Fruit fly (Drosophila melanogaster): ENCODE measurements around the gene CG12229.

The CG12229 gene

DNA sequence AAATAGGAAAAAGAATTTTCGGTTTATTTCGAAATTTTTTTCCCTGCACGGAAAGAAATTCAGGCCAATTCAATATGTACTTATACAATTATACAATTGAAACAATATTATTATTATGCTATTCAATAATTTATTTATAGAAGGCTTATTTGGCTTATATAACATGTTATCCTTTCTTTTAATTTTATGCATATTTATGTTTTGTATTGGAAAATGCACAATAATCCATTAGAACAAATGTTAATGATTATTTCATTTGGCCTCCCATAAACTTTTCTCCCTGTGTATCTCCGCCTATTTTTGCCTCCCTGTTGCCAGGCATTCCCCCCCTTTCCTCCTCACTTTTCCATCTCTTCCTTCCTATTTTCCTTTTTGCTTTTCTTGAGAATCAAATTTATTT is 11.7 kb upstream of the CG12229 start (continued):
- peak; percentile 41 for TF ChIP-seq Hand (GFP tag; optimal IDR thresholded peaks at IDR 0.05)
- no peak for TF ChIP-seq eve (GFP tag; optimal IDR thresholded peaks at IDR 0.05)
- TF ChIP-seq fd96Cb (tag; optimal IDR thresholded peaks at IDR 0.05), result no peak
- TF ChIP-seq CG18599 (GFP tag; optimal IDR thresholded peaks at IDR 0.05), result peak; percentile 77
- TF ChIP-seq Antp (GFP tag; optimal IDR thresholded peaks at IDR 0.05), result no peak
- 0 out of 2 replicates have a peak, but pooled peaks have one; percentile 19 for TF ChIP-seq HLH3B (GFP tag; IDR thresholded peaks at IDR 0.05)
- no peak for TF ChIP-seq gce (GFP tag; IDR thresholded peaks at IDR 0.05)
- TF ChIP-seq CG15479 (GFP tag; optimal IDR thresholded peaks at IDR 0.05), result no peak
- no peak for TF ChIP-seq Tbp (GFP tag; optimal IDR thresholded peaks at IDR 0.05)
- peak; percentile 33 for TF ChIP-seq sug (tag; optimal IDR thresholded peaks at IDR 0.05)
- TF ChIP-seq jumu (GFP tag; optimal IDR thresholded peaks at IDR 0.05), result no peak
- TF ChIP-seq E2f2 (GFP tag; IDR thresholded peaks at IDR 0.05), result no peak
- peak; percentile 8 for TF ChIP-seq CG17359 (tag; optimal IDR thresholded peaks at IDR 0.05)
- no peak for TF ChIP-seq CG9876 (GFP tag; optimal IDR thresholded peaks at IDR 0.05)
- peak; percentile 38 for TF ChIP-seq CG2120 (GFP tag; optimal IDR thresholded peaks at IDR 0.05)
- TF ChIP-seq oc (tag; optimal IDR thresholded peaks at IDR 0.05), result no peak
- TF ChIP-seq CG17829 (tag; optimal IDR thresholded peaks at IDR 0.05), result peak; percentile 17
- no peak for TF ChIP-seq pum (GFP tag; optimal IDR thresholded peaks at IDR 0.05)
- TF ChIP-seq CG8765 (GFP tag; IDR thresholded peaks at IDR 0.05), result no peak
- TF ChIP-seq E2f1 (GFP tag; IDR thresholded peaks at IDR 0.05), result 0 out of 2 replicates have a peak, but pooled peaks have one; percentile 9
- no peak for TF ChIP-seq CG18764 (GFP tag; optimal IDR thresholded peaks at IDR 0.05)
- TF ChIP-seq caup (GFP tag; optimal IDR thresholded peaks at IDR 0.05; ENCODE audit: severe bottlenecking), result peak; percentile 3
- no peak for TF ChIP-seq cato (GFP tag; optimal IDR thresholded peaks at IDR 0.05; ENCODE audit: borderline replicate concordance)
- TF ChIP-seq CG12104 (GFP tag; optimal IDR thresholded peaks at IDR 0.05), result no peak
- no peak; the same call in 2 of the 3 replicates for TF ChIP-seq croc (GFP tag; conservative IDR thresholded peaks at IDR 0.05)
- no peak for TF ChIP-seq trem (tag; optimal IDR thresholded peaks at IDR 0.05)
- peak; percentile 44 for TF ChIP-seq CG2712 (tag; optimal IDR thresholded peaks at IDR 0.05)
- no peak for TF ChIP-seq insv (GFP tag; optimal IDR thresholded peaks at IDR 0.05)
- no peak for TF ChIP-seq Dfd (GFP tag; optimal IDR thresholded peaks at IDR 0.05)
- no peak for TF ChIP-seq Asciz (GFP tag; optimal IDR thresholded peaks at IDR 0.05)
- TF ChIP-seq CG12299 (tag; optimal IDR thresholded peaks at IDR 0.05), result no peak
- TF ChIP-seq CG32532 (GFP tag; IDR thresholded peaks at IDR 0.05), result no peak
- TF ChIP-seq CG11723 (GFP tag; optimal IDR thresholded peaks at IDR 0.05), result no peak
- no peak for TF ChIP-seq Atf3 (GFP tag; optimal IDR thresholded peaks at IDR 0.05)
- no peak for TF ChIP-seq CG16815 (GFP tag; optimal IDR thresholded peaks at IDR 0.05)
- TF ChIP-seq bcd (GFP tag; optimal IDR thresholded peaks at IDR 0.05), result peak; percentile 36
- TF ChIP-seq fd102C (GFP tag; optimal IDR thresholded peaks at IDR 0.05), result no peak
- TF ChIP-seq gcm (GFP tag; optimal IDR thresholded peaks at IDR 0.05), result no peak
- no peak for TF ChIP-seq Bgb (GFP tag; IDR thresholded peaks at IDR 0.05; ENCODE audit: partially characterized antibody)
- TF ChIP-seq NC2β (GFP tag; optimal IDR thresholded peaks at IDR 0.05), result no peak
- no peak for TF ChIP-seq pzg (GFP tag; optimal IDR thresholded peaks at IDR 0.05)
- 0 out of 2 replicates have a peak, but pooled peaks have one; percentile 13 for TF ChIP-seq seq (GFP tag; IDR thresholded peaks at IDR 0.05)
- no peak for TF ChIP-seq Max (GFP tag; optimal IDR thresholded peaks at IDR 0.05)
- TF ChIP-seq HHEX (GFP tag; optimal IDR thresholded peaks at IDR 0.05), result peak; percentile 14
- TF ChIP-seq org-1 (GFP tag; optimal IDR thresholded peaks at IDR 0.05), result peak; percentile 18
- no peak for TF ChIP-seq CG43689 (GFP tag; IDR thresholded peaks at IDR 0.05)
- TF ChIP-seq CG17612 (GFP tag; IDR thresholded peaks at IDR 0.05), result no peak
- TF ChIP-seq Rfx (GFP tag; IDR thresholded peaks at IDR 0.05), result 0 out of 2 replicates have a peak, but pooled peaks have one; percentile 17
- no peak for TF ChIP-seq MBD-R2 (GFP tag; IDR thresholded peaks at IDR 0.05)
- no peak for TF ChIP-seq CG3065 (GFP tag; optimal IDR thresholded peaks at IDR 0.05)
- TF ChIP-seq Dek (tag; optimal IDR thresholded peaks at IDR 0.05), result peak; percentile 19
